Worm (Caenorhabditis elegans) whole organism, L4/young adult: ENCODE results near the gene amx-3.

Experiments
- W03F9.2 ChIP-seq: fragments of 150-350 bp; optimal IDR thresholded peaks from 2 replicates; lab custom pipeline; 2014; ENCODE audit warnings: missing biosample characterization, missing genetic modification characterization
- him-1 ChIP-seq: sonication (generic microtip); optimal IDR thresholded peaks from 2 replicates; lab custom pipeline; 2016; ENCODE audit warnings: missing genotype, missing genetic modification reagents, missing genetic modification characterization, missing compliant biosample characterization

- TF ChIP-seq him-1 (tag; lab: Kevin White, UChicago) (no peak), W03F9.2 (peak; percentile 60)
Measured at ce11 chrV:20851847-20852386, 51.6 kb downstream of the amx-3 start, which contains the start of gene ndua-1.
